Fruit fly (Drosophila melanogaster) whole organism, embryonic: ENCODE measurements around the gene CG33203.
A peak's percentile ranks its signal among the peaks of the same experiment; 100 is the strongest.

ENCODE experiments used
- CG11696 ChIP-seq: fragments of 200-800 bp; sonication (Bioruptor generic); IDR thresholded peaks from 2 replicates; pipeline ENCODE4 v1.3.6; 2022; ENCODE audit warnings: missing biosample characterization, missing genetic modification characterization
- CG12299 ChIP-seq: fragments of 200-800 bp; sonication (Bioruptor generic); optimal IDR thresholded peaks from 2 replicates; lab custom pipeline; 2018; ENCODE audit warnings: missing biosample characterization, mild to moderate bottlenecking, missing genetic modification characterization
- CG13123 ChIP-seq: fragments of 200-800 bp; sonication (Bioruptor generic); optimal IDR thresholded peaks from 2 replicates; lab custom pipeline; 2016; ENCODE audit warnings: missing biosample characterization, missing genetic modification characterization
- CG13287 ChIP-seq: fragments of 200-800 bp; sonication (Bioruptor generic); IDR thresholded peaks from 2 replicates; pipeline ENCODE4 v1.3.6; 2022; ENCODE audit warnings: missing biosample characterization, missing genetic modification characterization; ENCODE audit not compliant: partially characterized antibody
- CG13894 ChIP-seq: fragments of 200-800 bp; sonication (Bioruptor generic); optimal IDR thresholded peaks from 3 replicates; lab custom pipeline; 2018; ENCODE audit warnings: missing biosample characterization, mild to moderate bottlenecking, missing genetic modification characterization, moderate library complexity
- CG15011 ChIP-seq: fragments of 200-800 bp; sonication (Bioruptor generic); optimal IDR thresholded peaks from 3 replicates; lab custom pipeline; 2018; ENCODE audit warnings: missing biosample characterization, mild to moderate bottlenecking, missing genetic modification characterization
- CG1602 ChIP-seq: fragments of 200-800 bp; sonication (Bioruptor generic); optimal IDR thresholded peaks from 3 replicates; lab custom pipeline; 2016; ENCODE audit warnings: missing biosample characterization, missing genetic modification characterization
- CG16813 ChIP-seq: fragments of 200-800 bp; sonication (Bioruptor generic); IDR thresholded peaks from 3 replicates; pipeline ENCODE4 v1.3.6; 2022; ENCODE audit warnings: missing biosample characterization, missing genetic modification characterization; ENCODE audit not compliant: partially characterized antibody
- CG17385 ChIP-seq: fragments of 200-800 bp; sonication (Bioruptor generic); optimal IDR thresholded peaks from 3 replicates; lab custom pipeline; 2018; ENCODE audit warnings: missing biosample characterization, mild to moderate bottlenecking, missing genetic modification characterization
- CG2120 ChIP-seq: fragments of 200-800 bp; sonication (Bioruptor generic); optimal IDR thresholded peaks from 3 replicates; lab custom pipeline; 2016; ENCODE audit warnings: missing biosample characterization, missing genetic modification characterization
- CG2875 ChIP-seq: fragments of 200-800 bp; sonication (Bioruptor generic); optimal IDR thresholded peaks from 2 replicates; lab custom pipeline; 2017; ENCODE audit warnings: missing biosample characterization, mild to moderate bottlenecking, missing genetic modification characterization, missing genetic modification reagents
- CG3163 ChIP-seq: fragments of 200-800 bp; sonication (Bioruptor generic); optimal IDR thresholded peaks from 3 replicates; lab custom pipeline; 2016; ENCODE audit warnings: missing biosample characterization, missing genetic modification characterization
- CG34224 ChIP-seq: fragments of 200-800 bp; sonication (Bioruptor generic); IDR thresholded peaks from 3 replicates; pipeline ENCODE4 v1.3.6; 2022; ENCODE audit warnings: missing biosample characterization, missing genetic modification characterization; ENCODE audit not compliant: partially characterized antibody
- CG43689 ChIP-seq: fragments of 200-800 bp; sonication (Bioruptor generic); IDR thresholded peaks from 2 replicates; pipeline ENCODE4 v1.3.6; 2022; ENCODE audit warnings: missing biosample characterization, missing genetic modification characterization
- CG4424 ChIP-seq: fragments of 200-800 bp; sonication (Bioruptor generic); optimal IDR thresholded peaks from 3 replicates; lab custom pipeline; 2016; ENCODE audit warnings: missing biosample characterization, missing genetic modification characterization
- CG8388 ChIP-seq: fragments of 200-800 bp; sonication (Bioruptor generic); optimal IDR thresholded peaks from 2 replicates; lab custom pipeline; 2019; ENCODE audit warnings: missing biosample characterization, mild to moderate bottlenecking, missing genetic modification characterization, moderate library complexity
- CHES-1-like ChIP-seq: fragments of 200-800 bp; sonication (Bioruptor generic); optimal IDR thresholded peaks from 2 replicates; lab custom pipeline; 2016; ENCODE audit warnings: missing biosample characterization, missing genetic modification characterization
- D ChIP-seq, 2 experiments: fragments of 200-800 bp in 1 of 2; fragments of >200 bp in 1 of 2; sonication (Bioruptor generic) in 1 of 2; optimal IDR thresholded peaks; 2 replicates in 1 of 2; 3 replicates in 1 of 2; lab custom pipeline; 2017; ENCODE audit warnings: mild to moderate bottlenecking in 1 of 2, missing biosample characterization in 1 of 2, missing genetic modification characterization in 1 of 2, missing genetic modification reagents in 1 of 2
- Dip3 ChIP-seq: fragments of 200-800 bp; sonication (Bioruptor generic); optimal IDR thresholded peaks from 3 replicates; lab custom pipeline; 2016; ENCODE audit warnings: missing biosample characterization, missing genetic modification characterization
- Doc2 ChIP-seq: fragments of 200-800 bp; sonication (Bioruptor generic); IDR thresholded peaks from 2 replicates; pipeline ENCODE4 v1.3.6; 2022; ENCODE audit warnings: missing biosample characterization, missing genetic modification characterization
- Fer2 ChIP-seq: fragments of 200-800 bp; sonication (Bioruptor generic); optimal IDR thresholded peaks from 2 replicates; lab custom pipeline; 2018; ENCODE audit warnings: missing biosample characterization, mild to moderate bottlenecking, missing genetic modification characterization, moderate library complexity
- HLH3B ChIP-seq: fragments of 200-800 bp; sonication (Bioruptor generic); IDR thresholded peaks from 2 replicates; pipeline ENCODE4 v1.3.6; 2022; ENCODE audit warnings: missing biosample characterization, missing genetic modification characterization
- Hmx ChIP-seq: fragments of 200-800 bp; sonication (Bioruptor generic); optimal IDR thresholded peaks from 2 replicates; lab custom pipeline; 2016; ENCODE audit warnings: missing biosample characterization, missing genetic modification characterization
- MTF-1 ChIP-seq: fragments of 200-800 bp; sonication (Bioruptor generic); optimal IDR thresholded peaks from 2 replicates; lab custom pipeline; 2018; ENCODE audit warnings: missing biosample characterization, mild to moderate bottlenecking, missing genetic modification characterization, borderline replicate concordance
- Myb ChIP-seq: fragments of 200-800 bp; sonication (Bioruptor generic); optimal IDR thresholded peaks from 2 replicates; lab custom pipeline; 2016; ENCODE audit warnings: missing biosample characterization, missing genetic modification characterization
- Ptx1 ChIP-seq: fragments of 200-800 bp; sonication (Bioruptor generic); IDR thresholded peaks from 2 replicates; pipeline ENCODE4 v1.3.6; 2022; ENCODE audit warnings: missing biosample characterization, missing genetic modification characterization
- Sry-β ChIP-seq: fragments of 200-800 bp; sonication (Bioruptor generic); optimal IDR thresholded peaks from 2 replicates; lab custom pipeline; 2018; ENCODE audit warnings: missing biosample characterization, mild to moderate bottlenecking, missing genetic modification characterization, moderate library complexity
- YL-1 ChIP-seq: fragments of 200-800 bp; sonication (Bioruptor generic); optimal IDR thresholded peaks from 3 replicates; lab custom pipeline; 2017; ENCODE audit warnings: missing biosample characterization, mild to moderate bottlenecking, missing genetic modification characterization
- aop ChIP-seq: fragments of 200-800 bp; sonication (Bioruptor generic); IDR thresholded peaks from 2 replicates; pipeline ENCODE4 v1.3.6; 2022; ENCODE audit warnings: missing biosample characterization, missing genetic modification characterization
- bowl ChIP-seq: fragments of 200-800 bp; sonication (Bioruptor generic); IDR thresholded peaks from 2 replicates; pipeline ENCODE4 v1.3.6; 2022; ENCODE audit warnings: missing biosample characterization, missing genetic modification characterization
- chinmo ChIP-seq: fragments of 200-800 bp; sonication (Bioruptor generic); IDR thresholded peaks from 4 replicates; pipeline ENCODE4 v1.3.6; 2022; ENCODE audit warnings: missing biosample characterization, missing genetic modification characterization; ENCODE audit not compliant: partially characterized antibody
- ems ChIP-seq: fragments of 200-800 bp; sonication (Bioruptor generic); optimal IDR thresholded peaks from 3 replicates; lab custom pipeline; 2016; ENCODE audit warnings: missing biosample characterization, missing genetic modification characterization
- exex ChIP-seq: fragments of 200-800 bp; sonication (Bioruptor generic); optimal IDR thresholded peaks from 4 replicates; lab custom pipeline; 2018; ENCODE audit warnings: missing biosample characterization, mild to moderate bottlenecking, missing genetic modification characterization, moderate library complexity
- grn ChIP-seq: fragments of 200-800 bp; sonication (Bioruptor generic); optimal IDR thresholded peaks from 3 replicates; lab custom pipeline; 2017; ENCODE audit warnings: missing biosample characterization, missing genetic modification characterization
- ham ChIP-seq: fragments of 200-800 bp; sonication (Bioruptor generic); IDR thresholded peaks from 2 replicates; pipeline ENCODE4 v1.3.6; 2022; ENCODE audit warnings: missing biosample characterization, missing genetic modification characterization
- ind ChIP-seq: fragments of 200-800 bp; sonication (Bioruptor generic); optimal IDR thresholded peaks from 3 replicates; lab custom pipeline; 2016; ENCODE audit warnings: missing biosample characterization, missing genetic modification characterization
- jing ChIP-seq: fragments of 200-800 bp; sonication (Bioruptor generic); optimal IDR thresholded peaks from 2 replicates; lab custom pipeline; 2018; ENCODE audit warnings: missing biosample characterization, mild to moderate bottlenecking, missing genetic modification characterization
- kah ChIP-seq: fragments of 200-800 bp; sonication (Bioruptor generic); optimal IDR thresholded peaks from 2 replicates; lab custom pipeline; 2018; ENCODE audit warnings: missing biosample characterization, mild to moderate bottlenecking, missing genetic modification characterization
- lab ChIP-seq: fragments of 200-800 bp; sonication (Bioruptor generic); optimal IDR thresholded peaks from 3 replicates; lab custom pipeline; 2017; ENCODE audit warnings: missing biosample characterization, missing genetic modification characterization, mild to moderate bottlenecking, moderate library complexity, missing genetic modification reagents
- lilli ChIP-seq: fragments of 200-800 bp; sonication (Bioruptor generic); optimal IDR thresholded peaks from 3 replicates; lab custom pipeline; 2016; ENCODE audit warnings: missing biosample characterization, missing genetic modification characterization
- maf-S ChIP-seq: fragments of 200-800 bp; sonication (Bioruptor generic); optimal IDR thresholded peaks from 2 replicates; lab custom pipeline; 2016; ENCODE audit warnings: missing biosample characterization, missing genetic modification characterization
- mld ChIP-seq: fragments of 200-800 bp; sonication (Bioruptor generic); IDR thresholded peaks from 3 replicates; pipeline ENCODE4 v1.3.6; 2022; ENCODE audit warnings: missing biosample characterization, missing genetic modification characterization; ENCODE audit not compliant: partially characterized antibody
- onecut ChIP-seq: fragments of 200-800 bp; sonication (Bioruptor generic); IDR thresholded peaks from 2 replicates; pipeline ENCODE4 v1.3.6; 2022; ENCODE audit warnings: missing biosample characterization, missing genetic modification characterization
- pum ChIP-seq: fragments of 200-800 bp; sonication (Bioruptor generic); optimal IDR thresholded peaks from 2 replicates; lab custom pipeline; 2016; ENCODE audit warnings: missing biosample characterization, missing genetic modification characterization
- ranshi ChIP-seq: fragments of 200-800 bp; sonication (Bioruptor generic); IDR thresholded peaks from 2 replicates; pipeline ENCODE4 v1.3.6; 2022; ENCODE audit warnings: missing biosample characterization, missing genetic modification characterization
- stwl ChIP-seq: fragments of 200-800 bp; sonication (Bioruptor generic); optimal IDR thresholded peaks from 3 replicates; lab custom pipeline; 2018; ENCODE audit warnings: missing biosample characterization, mild to moderate bottlenecking, missing genetic modification characterization, moderate library complexity
- unc-4 ChIP-seq: fragments of 200-800 bp; sonication (Bioruptor generic); IDR thresholded peaks from 2 replicates; pipeline ENCODE4 v1.3.6; 2022; ENCODE audit warnings: missing biosample characterization, missing genetic modification characterization; ENCODE audit not compliant: partially characterized antibody
- wor ChIP-seq: fragments of 200-800 bp; sonication (Bioruptor generic); IDR thresholded peaks from 2 replicates; pipeline ENCODE4 v1.3.6; 2022; ENCODE audit warnings: missing biosample characterization, missing genetic modification characterization

Gene CG33203

dm6 chr3R:28880066-28880842 is 7.3 kb downstream of the CG33203 start, which contains the start of the genes Nepl19 and Nepl20 (continued):
- no peak for TF ChIP-seq D (optimal IDR thresholded peaks at IDR 0.05; lab: Kevin White, UChicago)
- TF ChIP-seq D (GFP tag; optimal IDR thresholded peaks at IDR 0.05; lab: Kevin White, UChicago), result peak; percentile 70
- TF ChIP-seq Ptx1, result peak; percentile 86
- TF ChIP-seq Myb (GFP tag; lab: Kevin White, UChicago), result peak; percentile 29
- peak; percentile 23 for TF ChIP-seq grn (GFP tag; lab: Kevin White, UChicago)
- peak; percentile 93 for TF ChIP-seq lab (GFP tag; lab: Kevin White, UChicago)
- peak; percentile 87 for TF ChIP-seq CG2120 (GFP tag; lab: Kevin White, UChicago)
- 0 out of 2 replicates have a peak, but pooled peaks have one; percentile 40 for TF ChIP-seq bowl (GFP tag; lab: Robert Waterston, UW)
- TF ChIP-seq CG8388, result peak; percentile 76
- TF ChIP-seq pum (GFP tag; lab: Kevin White, UChicago), result peak; percentile 59
- no peak for TF ChIP-seq ham
- peak; percentile 47 for TF ChIP-seq CG15011 (GFP tag; lab: Kevin White, UChicago)
- peak; percentile 56 for TF ChIP-seq CG1602 (GFP tag; lab: Kevin White, UChicago)
- peak; percentile 73 for TF ChIP-seq CG17385
- peak; percentile 68 for TF ChIP-seq CG12299
- no peak for TF ChIP-seq maf-S (GFP tag; lab: Kevin White, UChicago)
- no peak for TF ChIP-seq CHES-1-like (GFP tag; lab: Kevin White, UChicago)
- peak; percentile 52 for TF ChIP-seq CG2875 (GFP tag; lab: Kevin White, UChicago)
- TF ChIP-seq chinmo (GFP tag; lab: Robert Waterston, UW), result no peak
- TF ChIP-seq aop (GFP tag; lab: Robert Waterston, UW), result no peak
- TF ChIP-seq jing (GFP tag; lab: Kevin White, UChicago), result peak; percentile 52
- TF ChIP-seq exex (tag; lab: Kevin White, UChicago), result peak; percentile 21
- no peak for TF ChIP-seq CG34224 (GFP tag; lab: Robert Waterston, UW)
- TF ChIP-seq CG4424 (GFP tag; lab: Kevin White, UChicago), result peak; percentile 77
- TF ChIP-seq YL-1 (GFP tag; lab: Kevin White, UChicago), result no peak
- peak; percentile 78 for TF ChIP-seq ranshi (GFP tag; lab: Robert Waterston, UW)
- TF ChIP-seq ems (GFP tag; lab: Kevin White, UChicago), result peak; percentile 63
- TF ChIP-seq Sry-β (GFP tag; lab: Kevin White, UChicago), result no peak
- no peak for TF ChIP-seq CG13894 (tag; lab: Kevin White, UChicago)
- TF ChIP-seq ind, result peak; percentile 79
- no peak for TF ChIP-seq CG13123 (GFP tag; lab: Kevin White, UChicago)
- no peak for TF ChIP-seq CG16813 (GFP tag; lab: Robert Waterston, UW)
- TF ChIP-seq HLH3B (GFP tag; lab: Robert Waterston, UW), result peak; percentile 79
- peak; percentile 82 for TF ChIP-seq lilli (GFP tag; lab: Kevin White, UChicago)
- TF ChIP-seq Fer2 (tag; lab: Kevin White, UChicago), result peak; percentile 31
- no peak for TF ChIP-seq mld
- peak; percentile 28; the same call in 1 of the 2 replicates for TF ChIP-seq CG43689 (GFP tag; lab: Robert Waterston, UW)
- TF ChIP-seq onecut (GFP tag; lab: Robert Waterston, UW), result peak; percentile 66
- TF ChIP-seq CG13287 (GFP tag; lab: Robert Waterston, UW), result no peak
- peak; percentile 49 for TF ChIP-seq kah
- TF ChIP-seq stwl (tag; lab: Kevin White, UChicago), result no peak
- TF ChIP-seq wor, result peak; percentile 56
- TF ChIP-seq CG11696 (GFP tag; lab: Robert Waterston, UW), result peak; percentile 59; the same call in 1 of the 2 replicates
- TF ChIP-seq Hmx (GFP tag; lab: Kevin White, UChicago), result no peak
- TF ChIP-seq MTF-1 (GFP tag; lab: Kevin White, UChicago), result peak; percentile 53
- peak; percentile 44; the same call in 1 of the 2 replicates for TF ChIP-seq Doc2 (GFP tag; lab: Robert Waterston, UW)
- TF ChIP-seq unc-4 (GFP tag; lab: Robert Waterston, UW), result no peak
- TF ChIP-seq CG3163 (GFP tag; lab: Kevin White, UChicago), result no peak
- TF ChIP-seq Dip3, result peak; percentile 53
